Fruit fly (Drosophila melanogaster): ENCODE results near the gene Nepl8.

The Nepl8 gene

DNA sequence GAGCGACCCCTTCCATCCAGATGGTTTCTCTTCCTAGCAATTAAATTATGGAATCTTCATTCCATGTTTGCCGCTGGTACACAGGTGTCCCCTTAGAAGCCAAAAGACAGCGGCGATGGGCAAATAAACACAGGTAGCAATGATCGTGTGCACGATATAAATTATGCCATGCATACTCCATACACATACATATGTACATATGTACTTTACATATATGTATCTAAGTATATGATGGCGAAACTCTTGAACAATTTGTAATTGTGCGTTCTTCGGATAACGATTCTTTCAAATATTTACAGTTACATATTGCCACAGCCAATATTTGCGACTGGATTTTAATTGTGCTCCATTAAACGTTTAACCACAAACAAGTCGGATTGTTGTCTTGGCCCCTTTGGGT, 11.4 kb upstream of the Nepl8 start (continued):
- TF ChIP-seq CG7786 (GFP tag; optimal IDR thresholded peaks at IDR 0.05) (no peak), CG9609 (GFP tag; optimal IDR thresholded peaks at IDR 0.05) (no peak), CG4404 (GFP tag; IDR thresholded peaks at IDR 0.05) (no peak), vfl (GFP tag; optimal IDR thresholded peaks at IDR 0.05) (no peak), CG2129 (GFP tag; IDR thresholded peaks at IDR 0.05; ENCODE audit: partially characterized antibody) (no peak), sens-2 (GFP tag; IDR thresholded peaks at IDR 0.05) (no peak), jigr1 (GFP tag; IDR thresholded peaks at IDR 0.05) (no peak), Doc3 (GFP tag; IDR thresholded peaks at IDR 0.05; ENCODE audit: partially characterized antibody) (no peak), CG1602 (GFP tag; optimal IDR thresholded peaks at IDR 0.05) (no peak), CG3407 (GFP tag; optimal IDR thresholded peaks at IDR 0.05) (peak; percentile 52), crp (GFP tag; optimal IDR thresholded peaks at IDR 0.05) (no peak), Ravus (GFP tag; IDR thresholded peaks at IDR 0.05) (no peak), CG8388 (GFP tag; optimal IDR thresholded peaks at IDR 0.05) (no peak), CG8944 (GFP tag; optimal IDR thresholded peaks at IDR 0.05) (no peak), Chrac-16 (GFP tag; optimal IDR thresholded peaks at IDR 0.05) (no peak), CG10147 (GFP tag; optimal IDR thresholded peaks at IDR 0.05) (no peak), NC2α (GFP tag; optimal IDR thresholded peaks at IDR 0.05) (no peak), CG6813 (GFP tag; optimal IDR thresholded peaks at IDR 0.05) (peak; percentile 58), CG4282 (GFP tag; optimal IDR thresholded peaks at IDR 0.05) (no peak), Elba2 (GFP tag; optimal IDR thresholded peaks at IDR 0.05) (no peak), so (GFP tag; IDR thresholded peaks at IDR 0.05) (no peak), CG10565 (GFP tag; optimal IDR thresholded peaks at IDR 0.05) (no peak), wdn (GFP tag; IDR thresholded peaks at IDR 0.05) (no peak), CG32772 (GFP tag; IDR thresholded peaks at IDR 0.05) (no peak), Hey (tag; optimal IDR thresholded peaks at IDR 0.05) (no peak), Pdp1 (GFP tag; optimal IDR thresholded peaks at IDR 0.05) (no peak), gfzf (GFP tag; optimal IDR thresholded peaks at IDR 0.05) (no peak), ci (GFP tag; IDR thresholded peaks at IDR 0.05) (peak; percentile 57; the same call in 1 of the 3 replicates), Jarid2 (GFP tag; optimal IDR thresholded peaks at IDR 0.05) (no peak), nmo (GFP tag; optimal IDR thresholded peaks at IDR 0.05) (no peak), CG30431 (GFP tag; optimal IDR thresholded peaks at IDR 0.05) (no peak), CG9215 (GFP tag; IDR thresholded peaks at IDR 0.05) (no peak), BtbVII (GFP tag; optimal IDR thresholded peaks at IDR 0.05) (no peak), CG13287 (GFP tag; IDR thresholded peaks at IDR 0.05; ENCODE audit: partially characterized antibody) (no peak), MTF-1 (GFP tag; optimal IDR thresholded peaks at IDR 0.05; ENCODE audit: borderline replicate concordance) (peak; percentile 37), crc (GFP tag; optimal IDR thresholded peaks at IDR 0.05) (no peak), Hmr (GFP tag; optimal IDR thresholded peaks at IDR 0.05) (peak; percentile 12), Asciz (GFP tag; optimal IDR thresholded peaks at IDR 0.05) (peak; percentile 61), HLH54F (GFP tag; optimal IDR thresholded peaks at IDR 0.05) (no peak), caup (GFP tag; optimal IDR thresholded peaks at IDR 0.05; ENCODE audit: severe bottlenecking) (no peak), run (tag; optimal IDR thresholded peaks at IDR 0.05) (no peak), CG4424 (GFP tag; optimal IDR thresholded peaks at IDR 0.05) (peak; percentile 19), CG8924 (tag; optimal IDR thresholded peaks at IDR 0.05) (peak; percentile 45), Ets65A (GFP tag) (peak; percentile 89), ttk (GFP tag; IDR thresholded peaks at IDR 0.05) (no peak), CG9797 (GFP tag; optimal IDR thresholded peaks at IDR 0.05) (no peak), ac (GFP tag; optimal IDR thresholded peaks at IDR 0.05) (peak; percentile 74), CG4730 (GFP tag; IDR thresholded peaks at IDR 0.05) (no peak), rib (GFP tag; IDR thresholded peaks at IDR 0.05) (no peak), crol (GFP tag; IDR thresholded peaks at IDR 0.05) (no peak), twi (tag; optimal IDR thresholded peaks at IDR 0.05) (peak; percentile 36), CG8089 (GFP tag; optimal IDR thresholded peaks at IDR 0.05) (peak; percentile 37)

Measured in whole organism, embryonic.